Fruit fly (Drosophila melanogaster): Measurements from ENCODE around the gene ebo.

Gene ebo

dm6 chrX:469235-469634, 7.1 kb downstream of the ebo start, which contains the start of gene Cyp4g1:
Gene Cyp4g1, minus strand, starts transcription at chrX:469335.
- TF ChIP-seq sage (GFP tag; optimal IDR thresholded peaks at IDR 0.05) (no peak), Mio (GFP tag; optimal IDR thresholded peaks at IDR 0.05) (no peak), Rel (GFP tag; optimal IDR thresholded peaks at IDR 0.05) (no peak), Rel (tag; optimal IDR thresholded peaks at IDR 0.05) (no peak), Jra (GFP tag; optimal IDR thresholded peaks at IDR 0.05) (no peak), Hr78 (GFP tag; optimal IDR thresholded peaks at IDR 0.05) (no peak), brk (GFP tag; optimal IDR thresholded peaks at IDR 0.05) (no peak), fru (GFP tag; optimal IDR thresholded peaks at IDR 0.05) (no peak), tai (GFP tag; optimal IDR thresholded peaks at IDR 0.05) (no peak), woc (GFP tag; optimal IDR thresholded peaks at IDR 0.05) (no peak), Sp1 (GFP tag; optimal IDR thresholded peaks at IDR 0.05) (no peak), ey (GFP tag; optimal IDR thresholded peaks at IDR 0.05) (no peak), dl (GFP tag; optimal IDR thresholded peaks at IDR 0.05; ENCODE audit: insufficient read depth in 1 of 2, partially characterized antibody in 2 of 2) (no peak), jim (GFP tag; optimal IDR thresholded peaks at IDR 0.05) (no peak), HLH106 (tag; optimal IDR thresholded peaks at IDR 0.05) (no peak), OdsH (GFP tag; optimal IDR thresholded peaks at IDR 0.05) (no peak)

- TF ChIP-seq N (GFP tag; optimal IDR thresholded peaks at IDR 0.05): no peak
- TF ChIP-seq Vsx2 (GFP tag; optimal IDR thresholded peaks at IDR 0.05; ENCODE audit: partially characterized antibody): no peak
- TF ChIP-seq br (GFP tag; optimal IDR thresholded peaks at IDR 0.05): no peak
- no peak for TF ChIP-seq dsf (GFP tag; optimal IDR thresholded peaks at IDR 0.05; ENCODE audit: borderline replicate concordance)
- TF ChIP-seq Hnf4 (GFP tag; optimal IDR thresholded peaks at IDR 0.05): no peak
- no peak for TF ChIP-seq dl (GFP tag; optimal IDR thresholded peaks at IDR 0.05; ENCODE audit: insufficient read depth in 1 of 2, partially characterized antibody in 2 of 2)
- TF ChIP-seq HLH106 (tag; optimal IDR thresholded peaks at IDR 0.05): no peak
- no peak for TF ChIP-seq jim (GFP tag; optimal IDR thresholded peaks at IDR 0.05)
- TF ChIP-seq sv (GFP tag; optimal IDR thresholded peaks at IDR 0.05): no peak
- TF ChIP-seq CrebA (GFP tag; optimal IDR thresholded peaks at IDR 0.05; ENCODE audit: borderline replicate concordance): no peak
- TF ChIP-seq ey (GFP tag; optimal IDR thresholded peaks at IDR 0.05): no peak
- TF ChIP-seq psq (GFP tag; optimal IDR thresholded peaks at IDR 0.05): no peak
- no peak for TF ChIP-seq rgr (GFP tag; optimal IDR thresholded peaks at IDR 0.05)
- TF ChIP-seq CG9705 (GFP tag; optimal IDR thresholded peaks at IDR 0.05): no peak
- TF ChIP-seq lola (GFP tag; optimal IDR thresholded peaks at IDR 0.05): no peak
- TF ChIP-seq OdsH (GFP tag; optimal IDR thresholded peaks at IDR 0.05): no peak
- TF ChIP-seq CG32264 (GFP tag; optimal IDR thresholded peaks at IDR 0.05): no peak
- no peak for TF ChIP-seq h (GFP tag; optimal IDR thresholded peaks at IDR 0.05)
- TF ChIP-seq dmrt93B (GFP tag; optimal IDR thresholded peaks at IDR 0.05): no peak
These were observed 12.4 kb downstream of the ebo start for dm6 chrX:463934-464333.

dm6 chrX:460447-460846, 15.9 kb downstream of the ebo start, which contains the start of gene ase:
Gene ase, plus strand, starts transcription at chrX:460747.
- TF ChIP-seq rgr (GFP tag; optimal IDR thresholded peaks at IDR 0.05) (no peak), Dfd (GFP tag; optimal IDR thresholded peaks at IDR 0.05) (no peak), usp (GFP tag; optimal IDR thresholded peaks at IDR 0.05) (no peak), Hr83 (GFP tag; optimal IDR thresholded peaks at IDR 0.05; ENCODE audit: poor library complexity, severe bottlenecking) (no peak), tai (GFP tag; optimal IDR thresholded peaks at IDR 0.05) (no peak), dl (GFP tag; optimal IDR thresholded peaks at IDR 0.05; ENCODE audit: insufficient read depth in 1 of 2, partially characterized antibody in 2 of 2) (no peak), N (GFP tag; optimal IDR thresholded peaks at IDR 0.05) (no peak)

dm6 chrX:457803-458202, 18.6 kb downstream of the ebo start:
- TF ChIP-seq foxo (GFP tag; optimal IDR thresholded peaks at IDR 0.05) (peak in 1 of 2 experiments; percentile 33), dsf (GFP tag; optimal IDR thresholded peaks at IDR 0.05; ENCODE audit: borderline replicate concordance) (no peak), Hr83 (GFP tag; optimal IDR thresholded peaks at IDR 0.05; ENCODE audit: poor library complexity, severe bottlenecking) (no peak), N (GFP tag; optimal IDR thresholded peaks at IDR 0.05) (no peak), psq (GFP tag; optimal IDR thresholded peaks at IDR 0.05) (peak; percentile 3)
